Fruit fly (Drosophila melanogaster): ENCODE data around the gene CG34302.

CG34302 gene

DNA sequence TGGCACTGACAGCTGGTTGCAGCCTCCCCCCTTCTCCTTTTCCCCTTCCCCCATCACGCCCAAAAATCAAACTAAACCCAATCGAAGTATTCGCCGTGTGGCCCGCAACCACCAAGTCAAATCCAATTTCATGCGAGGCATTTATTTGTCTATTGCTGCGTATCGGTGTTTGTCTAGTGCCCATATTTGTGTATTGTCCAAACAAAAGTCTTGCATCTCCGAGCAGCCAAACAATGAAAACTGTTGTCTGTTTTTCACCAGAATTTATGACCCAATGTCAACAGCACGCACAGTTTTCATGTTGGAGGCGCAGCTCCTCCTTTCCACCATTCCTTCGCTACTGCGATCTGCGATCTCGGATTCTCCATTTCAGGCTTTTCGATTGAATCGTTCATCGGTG is 46.3 kb upstream of the CG34302 start (continued):
- TF ChIP-seq nmo (GFP tag; optimal IDR thresholded peaks at IDR 0.05) (no peak), gro (GFP tag; optimal IDR thresholded peaks at IDR 0.05) (no peak), CG3407 (GFP tag; optimal IDR thresholded peaks at IDR 0.05) (peak; percentile 85), unc-4 (GFP tag; IDR thresholded peaks at IDR 0.05; ENCODE audit: partially characterized antibody) (no peak), Sox102F (GFP tag; optimal IDR thresholded peaks at IDR 0.05) (peak; percentile 52), nom (GFP tag; optimal IDR thresholded peaks at IDR 0.05) (no peak), Dbx (GFP tag; IDR thresholded peaks at IDR 0.05) (no peak), pb (GFP tag; optimal IDR thresholded peaks at IDR 0.05) (no peak), klu (GFP tag; IDR thresholded peaks at IDR 0.05) (no peak), CG17359 (tag; optimal IDR thresholded peaks at IDR 0.05) (peak; percentile 70), CG10267 (tag; optimal IDR thresholded peaks at IDR 0.05) (peak; percentile 21), Jarid2 (GFP tag; optimal IDR thresholded peaks at IDR 0.05) (no peak), pzg (GFP tag; optimal IDR thresholded peaks at IDR 0.05) (no peak), B-H2 (GFP tag; optimal IDR thresholded peaks at IDR 0.05) (no peak), lola (GFP tag; optimal IDR thresholded peaks at IDR 0.05) (peak in 1 of 3 experiments; percentile 65), Ssrp (tag; optimal IDR thresholded peaks at IDR 0.05) (no peak), cg (GFP tag; optimal IDR thresholded peaks at IDR 0.05) (no peak), CG2712 (tag; optimal IDR thresholded peaks at IDR 0.05) (peak; percentile 37), ranshi (GFP tag; IDR thresholded peaks at IDR 0.05) (no peak), CG34376 (GFP tag; optimal IDR thresholded peaks at IDR 0.05) (no peak), br (optimal IDR thresholded peaks at IDR 0.05) (no peak), Bteb2 (GFP tag; optimal IDR thresholded peaks at IDR 0.05) (no peak), CG6683 (GFP tag; optimal IDR thresholded peaks at IDR 0.05) (peak; percentile 0), CG30403 (GFP tag; optimal IDR thresholded peaks at IDR 0.05) (no peak), CG17385 (GFP tag; optimal IDR thresholded peaks at IDR 0.05) (no peak), CG12391 (tag; optimal IDR thresholded peaks at IDR 0.05) (no peak), shn (GFP tag; optimal IDR thresholded peaks at IDR 0.05) (peak; percentile 3), CG13123 (GFP tag; optimal IDR thresholded peaks at IDR 0.05) (no peak), CG13894 (tag; optimal IDR thresholded peaks at IDR 0.05) (no peak), CG2199 (GFP tag; IDR thresholded peaks at IDR 0.05) (peak; percentile 25; the same call in 1 of the 3 replicates), CG13424 (tag; optimal IDR thresholded peaks at IDR 0.05) (no peak), CG12299 (tag; optimal IDR thresholded peaks at IDR 0.05) (no peak), eyg (GFP tag; optimal IDR thresholded peaks at IDR 0.05) (peak; percentile 24), CG6689 (GFP tag; IDR thresholded peaks at IDR 0.05) (no peak), CG2129 (GFP tag; IDR thresholded peaks at IDR 0.05; ENCODE audit: partially characterized antibody) (no peak), dmrt11E (tag; optimal IDR thresholded peaks at IDR 0.05) (peak; percentile 80), ab (GFP tag; optimal IDR thresholded peaks at IDR 0.05) (no peak), jumu (GFP tag; optimal IDR thresholded peaks at IDR 0.05) (peak; percentile 41), D19B (GFP tag; optimal IDR thresholded peaks at IDR 0.05) (no peak), danr (GFP tag; IDR thresholded peaks at IDR 0.05) (no peak), CG12744 (GFP tag; optimal IDR thresholded peaks at IDR 0.05) (no peak), amos (GFP tag; IDR thresholded peaks at IDR 0.05; ENCODE audit: partially characterized antibody) (no peak), sug (tag; optimal IDR thresholded peaks at IDR 0.05) (no peak), Chrac-16 (GFP tag; optimal IDR thresholded peaks at IDR 0.05) (no peak), Camta (GFP tag; optimal IDR thresholded peaks at IDR 0.05) (no peak), fd64A (GFP tag; optimal IDR thresholded peaks at IDR 0.05) (peak; percentile 94), CG1647 (GFP tag; optimal IDR thresholded peaks at IDR 0.05) (peak; percentile 20), Med (GFP tag) (peak; percentile 92), CG1603 (tag; optimal IDR thresholded peaks at IDR 0.05) (peak; percentile 91), Nf-YA (GFP tag; IDR thresholded peaks at IDR 0.05) (0 out of 2 replicates have a peak, but pooled peaks have one; percentile 32), esg (GFP tag; conservative IDR thresholded peaks at IDR 0.05) (no peak)

Measured in whole organism, embryonic.